Worm (Caenorhabditis elegans): Measurements from ENCODE around the gene nspc-1.

- TF ChIP-seq nhr-28 (tag; optimal IDR thresholded peaks at IDR 0.05): no peak
- no peak for TF ChIP-seq ztf-11 (tag; optimal IDR thresholded peaks at IDR 0.05)
- no peak for TF ChIP-seq nhr-237 (tag; optimal IDR thresholded peaks at IDR 0.05)
- TF ChIP-seq ceh-16 (tag; optimal IDR thresholded peaks at IDR 0.05): no peak
- no peak for TF ChIP-seq ama-1 (optimal IDR thresholded peaks at IDR 0.05)
- no peak for TF ChIP-seq daf-12 (tag; optimal IDR thresholded peaks at IDR 0.05)
- TF ChIP-seq fos-1 (tag; optimal IDR thresholded peaks at IDR 0.05): no peak
Measured at ce11 chrX:8564451-8564795, 29.5 kb upstream of the nspc-1 start.

Measured in whole organism, L3 larva.